Worm (Caenorhabditis elegans) whole organism, L4 larva: ENCODE measurements around the gene Y54G11A.1.

Experiments used
- D1046.2 ChIP-seq: fragments of 200-800 bp; sonication (Bioruptor generic); IDR thresholded peaks from 2 replicates; pipeline ENCODE4 v1.3.6; 2022; ENCODE audit warnings: missing genetic modification characterization, missing compliant biosample characterization
- F10B5.3 ChIP-seq: sonication (generic microtip); optimal IDR thresholded peaks from 2 replicates; lab custom pipeline; 2016; ENCODE audit warnings: mild to moderate bottlenecking, missing genetic modification characterization, missing compliant biosample characterization
- F44E2.7 ChIP-seq: fragments of 200-800 bp; sonication (Bioruptor generic); IDR thresholded peaks from 2 replicates; pipeline ENCODE4 v2.1.2; 2022; ENCODE audit warnings: missing genetic modification characterization, missing compliant biosample characterization
- R02D3.7 ChIP-seq: fragments of 150-350 bp; sonication (generic microtip); optimal IDR thresholded peaks from 3 replicates; lab custom pipeline; 2014; ENCODE audit warnings: missing biosample characterization, missing genetic modification characterization
- T26A8.4 ChIP-seq: fragments of 200-800 bp; sonication (Bioruptor generic); IDR thresholded peaks from 2 replicates; pipeline ENCODE4 v1.3.6; 2022; ENCODE audit warnings: missing genetic modification characterization, missing compliant biosample characterization
- Y75B8A.6 ChIP-seq: fragments of 200-800 bp; sonication (Bioruptor generic); IDR thresholded peaks from 2 replicates; pipeline ENCODE4 v1.3.6; 2022; ENCODE audit warnings: missing genetic modification reagents, missing genetic modification characterization, missing compliant biosample characterization
- aha-1 ChIP-seq: fragments of 150-350 bp; peaks from one replicate; lab custom pipeline; 2014; ENCODE audit warnings: missing biosample characterization, missing genetic modification characterization
- ceh-44 ChIP-seq: fragments of 200-800 bp; sonication (Bioruptor generic); IDR thresholded peaks from 2 replicates; pipeline ENCODE4 v1.3.6; 2022; ENCODE audit warnings: missing genetic modification reagents, missing genetic modification characterization, missing compliant biosample characterization
- ceh-62 ChIP-seq: sonication (generic microtip); optimal IDR thresholded peaks from 2 replicates; lab custom pipeline; 2017; ENCODE audit warnings: missing biosample characterization, missing genetic modification characterization
- ceh-82 ChIP-seq: sonication (generic microtip); optimal IDR thresholded peaks from 2 replicates; lab custom pipeline; 2017; ENCODE audit warnings: missing biosample characterization, missing genetic modification characterization
- daf-19 ChIP-seq: fragments of 200-800 bp; sonication (Bioruptor generic); conservative IDR thresholded peaks from 2 replicates; pipeline ENCODE4 v1.3.6; 2022; ENCODE audit warnings: missing genetic modification characterization, missing compliant biosample characterization
- dmd-9 ChIP-seq: fragments of 200-800 bp; sonication (Bioruptor generic); IDR thresholded peaks from 2 replicates; pipeline ENCODE4 v1.3.6; 2022; ENCODE audit warnings: missing genetic modification reagents, missing genetic modification characterization, missing compliant biosample characterization
- dpl-1 ChIP-seq: fragments of 150-350 bp; optimal IDR thresholded peaks from 2 replicates; lab custom pipeline; 2014; ENCODE audit warnings: missing biosample characterization, missing genetic modification reagents, missing genetic modification characterization
- fos-1 ChIP-seq: fragments of 150-350 bp; optimal IDR thresholded peaks from 2 replicates; lab custom pipeline; 2014; ENCODE audit warnings: missing biosample characterization, missing genetic modification characterization
- hif-1 ChIP-seq, 2 experiments: sonication (generic microtip); optimal IDR thresholded peaks; 2 replicates each; lab custom pipeline; 2016 to 2017; ENCODE audit warnings: missing compliant biosample characterization in 2 of 2, missing genetic modification characterization in 2 of 2, missing genetic modification reagents in 2 of 2, missing genotype in 2 of 2, mild to moderate bottlenecking in 1 of 2
- hlh-30 ChIP-seq: sonication (generic microtip); optimal IDR thresholded peaks from 2 replicates; lab custom pipeline; 2017; ENCODE audit warnings: antibody characterized with exemption, mild to moderate bottlenecking, missing genetic modification characterization, missing compliant biosample characterization; ENCODE audit not compliant: insufficient read depth
- jun-1 ChIP-seq: fragments of 150-350 bp; optimal IDR thresholded peaks from 2 replicates; lab custom pipeline; 2014; ENCODE audit warnings: missing biosample characterization, missing genetic modification reagents, missing genetic modification characterization
- lim-7 ChIP-seq: fragments of 200-800 bp; sonication (Bioruptor generic); IDR thresholded peaks from 2 replicates; pipeline ENCODE4 v1.3.6; 2022; ENCODE audit warnings: missing genetic modification characterization, missing compliant biosample characterization
- lin-15B ChIP-seq: fragments of 150-350 bp; sonication (generic microtip); optimal IDR thresholded peaks from 3 replicates; lab custom pipeline; 2014; ENCODE audit warnings: missing biosample characterization, missing genetic modification characterization
- lin-38 ChIP-seq: fragments of 200-800 bp; sonication (Bioruptor generic); IDR thresholded peaks from 2 replicates; pipeline ENCODE4 v1.3.6; 2022; ENCODE audit warnings: missing genetic modification reagents, missing genetic modification characterization, missing compliant biosample characterization
- lin-39 ChIP-seq: fragments of 150-350 bp; optimal IDR thresholded peaks from 2 replicates; lab custom pipeline; 2014; ENCODE audit warnings: missing biosample characterization, missing genetic modification reagents, missing genetic modification characterization
- nhr-11 ChIP-seq: fragments of 150-350 bp; optimal IDR thresholded peaks from 2 replicates; lab custom pipeline; 2014; ENCODE audit warnings: missing biosample characterization, missing genetic modification characterization
- nhr-111 ChIP-seq: fragments of 200-800 bp; sonication (Bioruptor generic); optimal IDR thresholded peaks from 2 replicates; lab custom pipeline; 2018; ENCODE audit warnings: mild to moderate bottlenecking, missing genetic modification characterization, missing compliant biosample characterization
- nhr-28 ChIP-seq: fragments of 150-350 bp; optimal IDR thresholded peaks from 2 replicates; lab custom pipeline; 2014; ENCODE audit warnings: missing biosample characterization, missing genetic modification characterization
- nhr-42 ChIP-seq: fragments of 200-800 bp; sonication (Bioruptor generic); IDR thresholded peaks from 2 replicates; pipeline ENCODE4 v1.3.6; 2022; ENCODE audit warnings: missing genetic modification characterization, missing compliant biosample characterization
- nhr-6 ChIP-seq: fragments of 150-350 bp; optimal IDR thresholded peaks from 2 replicates; lab custom pipeline; 2014; ENCODE audit warnings: missing biosample characterization, missing genetic modification characterization
- nhr-76 ChIP-seq: fragments of 150-350 bp; optimal IDR thresholded peaks from 2 replicates; lab custom pipeline; 2014; ENCODE audit warnings: missing biosample characterization, missing genetic modification characterization
- pha-4 ChIP-seq, 2 experiments: fragments of 150-350 bp in 1 of 2; fragments of 200-800 bp in 1 of 2; sonication (Bioruptor generic) in 1 of 2; IDR thresholded peaks in 1 of 2; optimal IDR thresholded peaks in 1 of 2; 2 replicates each; pipeline versions ENCODE4 v1.3.6 to Lab custom; 2014 to 2022; ENCODE audit warnings: missing genetic modification characterization in 2 of 2, missing genetic modification reagents in 2 of 2, missing biosample characterization in 1 of 2, missing compliant biosample characterization in 1 of 2
- php-3 ChIP-seq: fragments of 200-800 bp; sonication (Bioruptor generic); IDR thresholded peaks from 2 replicates; pipeline ENCODE4 v1.3.6; 2022; ENCODE audit warnings: missing genetic modification reagents, missing genetic modification characterization, missing compliant biosample characterization
- pqm-1 ChIP-seq: sonication (generic microtip); optimal IDR thresholded peaks from 2 replicates; lab custom pipeline; 2017; ENCODE audit warnings: missing biosample characterization, missing genetic modification characterization
- rbr-2 ChIP-seq: sonication (generic microtip); optimal IDR thresholded peaks from 2 replicates; lab custom pipeline; 2016; ENCODE audit warnings: missing genotype, missing genetic modification characterization, missing compliant biosample characterization
- sdz-12 ChIP-seq: fragments of 200-800 bp; sonication (Bioruptor generic); optimal IDR thresholded peaks from 2 replicates; lab custom pipeline; 2018; ENCODE audit warnings: mild to moderate bottlenecking, missing genetic modification characterization, missing compliant biosample characterization
- tag-97 ChIP-seq: fragments of 200-800 bp; sonication (Bioruptor generic); IDR thresholded peaks from 2 replicates; pipeline ENCODE4 v1.3.6; 2022; ENCODE audit warnings: missing genetic modification characterization, missing compliant biosample characterization
- tra-1 ChIP-seq: fragments of 200-800 bp; sonication (Bioruptor generic); IDR thresholded peaks from 2 replicates; pipeline ENCODE4 v1.3.6; 2022; ENCODE audit warnings: missing genetic modification reagents, missing genetic modification characterization, missing compliant biosample characterization
- unc-130 ChIP-seq: sonication (generic microtip); optimal IDR thresholded peaks from 2 replicates; lab custom pipeline; 2016; ENCODE audit warnings: missing genetic modification reagents, missing genetic modification characterization, missing compliant biosample characterization
- unc-62 ChIP-seq, 3 experiments: fragments of 150-350 bp in 1 of 3; sonication (generic microtip); optimal IDR thresholded peaks in 2 of 3; peaks in 1 of 3; 1 replicate in 1 of 3; 2 replicates in 2 of 3; lab custom pipeline; 2014 to 2017; ENCODE audit warnings: missing biosample characterization in 3 of 3, missing genetic modification characterization in 3 of 3, missing genetic modification reagents in 3 of 3, missing genotype in 1 of 3
- vab-7 ChIP-seq: fragments of 200-800 bp; sonication (Bioruptor generic); IDR thresholded peaks from 2 replicates; pipeline ENCODE4 v1.3.6; 2022; ENCODE audit warnings: missing genetic modification reagents, missing genetic modification characterization, missing compliant biosample characterization
- zag-1 ChIP-seq: fragments of 150-350 bp; optimal IDR thresholded peaks from 2 replicates; lab custom pipeline; 2014; ENCODE audit warnings: missing biosample characterization, missing genetic modification characterization
- zfp-2 ChIP-seq: sonication (generic microtip); optimal IDR thresholded peaks from 2 replicates; lab custom pipeline; 2016; ENCODE audit warnings: mild to moderate bottlenecking, missing genetic modification characterization, missing compliant biosample characterization
- ztf-7 ChIP-seq: fragments of 150-350 bp; optimal IDR thresholded peaks from 2 replicates; lab custom pipeline; 2014; ENCODE audit warnings: missing biosample characterization, missing genetic modification characterization

Y54G11A.1 gene

DNA sequence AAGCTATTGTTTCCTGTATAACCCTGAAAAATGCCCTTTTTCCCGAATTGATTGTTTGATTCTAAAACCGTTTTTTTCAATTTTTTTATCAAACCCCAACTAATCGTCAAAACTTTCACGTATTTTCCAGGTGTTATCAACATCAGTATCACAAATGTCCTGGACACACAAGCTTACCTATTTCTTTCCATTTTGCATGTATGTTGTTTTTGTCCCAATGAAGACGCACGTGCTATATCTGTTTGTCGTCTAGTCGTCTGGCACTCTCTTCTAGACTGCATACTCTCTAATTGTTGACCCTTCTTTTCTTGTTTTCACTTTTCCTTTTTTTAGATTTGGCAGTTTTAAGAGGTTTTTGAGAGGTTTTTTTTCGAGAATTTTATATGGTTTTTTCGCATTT is 27.3 kb upstream of the Y54G11A.1 start (continued):
- TF ChIP-seq hif-1 (tag; optimal IDR thresholded peaks at IDR 0.05; lab: Kevin White, UChicago), result peak in 1 of 2 experiments; percentile 85
- no peak for TF ChIP-seq dmd-9 (GFP tag; lab: Robert Waterston, UW)
- TF ChIP-seq zag-1, result no peak
- peak in 1 of 2 experiments; percentile 93 for TF ChIP-seq unc-62 (GFP tag; optimal IDR thresholded peaks at IDR 0.05 in 1 of 2; lab: Kevin White, UChicago)
- TF ChIP-seq unc-62 (tag; optimal IDR thresholded peaks at IDR 0.05; lab: Kevin White, UChicago), result no peak
- TF ChIP-seq D1046.2 (GFP tag; lab: Robert Waterston, UW), result no peak
- TF ChIP-seq nhr-11 (tag; lab: Kevin White, UChicago), result no peak
- peak; percentile 82 for TF ChIP-seq aha-1 (tag; lab: Kevin White, UChicago)
- TF ChIP-seq pqm-1 (tag; lab: Kevin White, UChicago), result peak; percentile 44
- TF ChIP-seq lin-15B (tag; lab: Kevin White, UChicago), result no peak
- TF ChIP-seq nhr-111 (GFP tag; lab: Kevin White, UChicago), result no peak
- TF ChIP-seq ceh-82 (tag; lab: Kevin White, UChicago), result no peak
- TF ChIP-seq zfp-2, result no peak
- peak; percentile 83 for TF ChIP-seq nhr-28 (tag; lab: Kevin White, UChicago)
- TF ChIP-seq lim-7 (GFP tag; lab: Robert Waterston, UW), result no peak
- TF ChIP-seq lin-38, result no peak
- no peak for TF ChIP-seq Y75B8A.6 (GFP tag; lab: Robert Waterston, UW)
- TF ChIP-seq dpl-1, result peak; percentile 35
- no peak for TF ChIP-seq unc-130 (GFP tag; lab: Kevin White, UChicago)
- TF ChIP-seq F44E2.7, result no peak
- TF ChIP-seq F10B5.3 (tag; lab: Kevin White, UChicago), result no peak
- peak; percentile 89 for TF ChIP-seq hlh-30 (tag; lab: Kevin White, UChicago)
- TF ChIP-seq daf-19 (GFP tag; lab: Robert Waterston, UW), result no peak
- no peak for TF ChIP-seq sdz-12 (GFP tag; lab: Kevin White, UChicago)
- TF ChIP-seq fos-1 (tag; lab: Kevin White, UChicago), result no peak
- no peak for TF ChIP-seq T26A8.4 (GFP tag; lab: Robert Waterston, UW)
- no peak for TF ChIP-seq tra-1 (GFP tag; lab: Robert Waterston, UW)
- no peak for TF ChIP-seq nhr-76 (tag; lab: Kevin White, UChicago)
- no peak for TF ChIP-seq php-3 (GFP tag; lab: Robert Waterston, UW)
- TF ChIP-seq ztf-7 (tag; lab: Kevin White, UChicago), result no peak
- TF ChIP-seq ceh-62 (tag; lab: Kevin White, UChicago), result no peak
- no peak for TF ChIP-seq pha-4 (GFP tag; IDR thresholded peaks at IDR 0.05; lab: Robert Waterston, UW)
- TF ChIP-seq pha-4 (tag; optimal IDR thresholded peaks at IDR 0.05; lab: Kevin White, UChicago), result peak; percentile 74
- TF ChIP-seq lin-39 (tag; lab: Kevin White, UChicago), result no peak
- no peak for TF ChIP-seq nhr-6
- no peak for TF ChIP-seq tag-97
- TF ChIP-seq rbr-2 (tag; lab: Kevin White, UChicago), result peak; percentile 9
- no peak for TF ChIP-seq jun-1 (tag; lab: Kevin White, UChicago)
- TF ChIP-seq ceh-44 (GFP tag; lab: Robert Waterston, UW), result no peak
- no peak for TF ChIP-seq vab-7 (GFP tag; lab: Robert Waterston, UW)
- no peak for TF ChIP-seq R02D3.7

DNA sequence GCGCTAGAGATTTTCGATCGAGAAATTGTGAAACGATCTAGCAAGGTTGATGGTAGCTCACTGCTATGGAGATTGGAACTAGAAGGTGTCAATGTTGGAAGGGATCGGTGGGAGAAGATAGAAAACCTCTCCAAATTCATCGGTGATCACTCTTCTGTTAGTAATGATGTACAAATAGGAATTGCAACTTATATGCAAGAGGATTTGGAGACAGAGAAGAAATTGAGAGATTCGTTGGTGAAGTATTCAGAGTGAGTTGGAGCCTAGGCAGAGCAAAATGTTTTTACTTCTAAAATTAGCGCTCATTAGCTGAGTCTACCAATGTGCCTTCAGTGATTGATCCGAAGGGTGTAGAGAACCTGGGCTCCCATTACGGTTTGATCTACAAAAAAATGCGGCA is 25.4 kb upstream of the Y54G11A.1 start:
- TF ChIP-seq nhr-42 (no peak), unc-62 (GFP tag; optimal IDR thresholded peaks at IDR 0.05 in 1 of 2; lab: Kevin White, UChicago) (peak in 1 of 2 experiments; percentile 79), unc-62 (tag; optimal IDR thresholded peaks at IDR 0.05; lab: Kevin White, UChicago) (no peak)
